Fruit fly (Drosophila melanogaster): ENCODE measurements around the gene Skp2.

Skp2 gene

DNA sequence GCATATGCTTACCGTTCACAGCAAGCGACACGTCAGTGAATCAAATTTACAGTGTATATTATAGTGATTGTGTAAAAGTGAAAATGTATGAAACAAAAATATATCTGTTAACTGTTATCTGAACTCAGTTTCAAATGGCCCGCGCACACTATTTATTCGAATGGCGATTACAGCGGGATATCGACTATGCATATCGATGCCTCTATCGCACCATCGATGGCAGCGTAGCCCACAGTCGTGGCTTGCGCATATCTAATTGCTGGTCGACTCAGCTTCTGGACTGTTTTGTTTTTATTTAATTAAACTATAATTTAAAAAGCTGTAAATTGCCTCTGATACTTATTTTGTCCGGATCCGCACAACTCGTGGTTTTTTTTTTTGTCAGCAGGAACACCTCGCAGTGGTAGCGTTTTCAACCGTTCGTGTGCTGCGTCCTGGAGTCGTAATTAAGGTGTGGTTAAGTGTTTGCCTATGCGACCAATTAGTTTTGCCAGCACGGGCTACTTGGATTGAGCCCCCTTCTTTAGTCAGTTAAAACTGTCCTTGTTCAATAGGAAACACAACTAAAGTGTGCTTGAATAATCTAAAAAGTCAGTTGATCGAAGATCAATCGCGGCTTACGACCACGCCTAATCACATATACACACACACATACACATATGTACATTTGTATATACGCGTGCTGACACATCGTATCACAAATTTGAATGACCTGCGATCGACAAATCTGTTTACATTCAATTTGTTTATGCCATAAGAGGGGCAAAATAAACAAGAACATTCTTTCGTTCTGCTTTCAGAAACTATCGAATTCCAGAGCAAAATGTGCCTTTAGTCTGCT lies 43.8 kb upstream of the Skp2 start, which contains the start of gene Cont (continued):
- no peak for TF ChIP-seq CG8478 (optimal IDR thresholded peaks at IDR 0.05)
- TF ChIP-seq GATAe (GFP tag; conservative IDR thresholded peaks at IDR 0.05): no peak
- no peak for TF ChIP-seq sim (GFP tag; IDR thresholded peaks at IDR 0.05)
- no peak for TF ChIP-seq NC2α (GFP tag; optimal IDR thresholded peaks at IDR 0.05)
- no peak for TF ChIP-seq Hey (tag; optimal IDR thresholded peaks at IDR 0.05)
- TF ChIP-seq Dfd (GFP tag; optimal IDR thresholded peaks at IDR 0.05): no peak
- peak; percentile 14; the same call in 1 of the 4 replicates for TF ChIP-seq Gug (GFP tag; IDR thresholded peaks at IDR 0.05)
- TF ChIP-seq sens (GFP tag): peak; percentile 89
- no peak for TF ChIP-seq CG6175 (GFP tag; IDR thresholded peaks at IDR 0.05)
- TF ChIP-seq CG34422 (GFP tag; IDR thresholded peaks at IDR 0.05): 0 out of 3 replicates have a peak, but pooled peaks have one; percentile 12
- TF ChIP-seq ato (GFP tag; IDR thresholded peaks at IDR 0.05; ENCODE audit: partially characterized antibody): peak; percentile 97
- no peak for TF ChIP-seq D19A (tag; optimal IDR thresholded peaks at IDR 0.05)
- TF ChIP-seq Hmx (GFP tag; optimal IDR thresholded peaks at IDR 0.05): no peak
- no peak for TF ChIP-seq CG18011 (GFP tag; optimal IDR thresholded peaks at IDR 0.05)
- TF ChIP-seq jing (GFP tag; optimal IDR thresholded peaks at IDR 0.05): no peak
- TF ChIP-seq CG8765 (GFP tag; IDR thresholded peaks at IDR 0.05): no peak
- TF ChIP-seq Vsx1 (GFP tag; optimal IDR thresholded peaks at IDR 0.05): no peak
- TF ChIP-seq CG5245 (GFP tag; optimal IDR thresholded peaks at IDR 0.05): no peak
- TF ChIP-seq NC2β (GFP tag; optimal IDR thresholded peaks at IDR 0.05): peak; percentile 21
- TF ChIP-seq scrt (GFP tag; optimal IDR thresholded peaks at IDR 0.05): no peak
- TF ChIP-seq CG2120 (GFP tag; optimal IDR thresholded peaks at IDR 0.05): peak; percentile 25
- peak; percentile 29 for TF ChIP-seq gsb-n (tag; optimal IDR thresholded peaks at IDR 0.05)
- no peak for TF ChIP-seq Atf3 (GFP tag; optimal IDR thresholded peaks at IDR 0.05)
- no peak for TF ChIP-seq crp (GFP tag; optimal IDR thresholded peaks at IDR 0.05)
- no peak for TF ChIP-seq so (GFP tag; IDR thresholded peaks at IDR 0.05)
- no peak for TF ChIP-seq bowl (GFP tag; IDR thresholded peaks at IDR 0.05)
- TF ChIP-seq CG33213 (GFP tag; optimal IDR thresholded peaks at IDR 0.05): no peak
- TF ChIP-seq btn (GFP tag; optimal IDR thresholded peaks at IDR 0.05): no peak
- peak; percentile 97 for TF ChIP-seq Dp (GFP tag; optimal IDR thresholded peaks at IDR 0.05)
- no peak for TF ChIP-seq ken (GFP tag; IDR thresholded peaks at IDR 0.05)
- no peak for TF ChIP-seq CG11504 (tag; optimal IDR thresholded peaks at IDR 0.05)
- TF ChIP-seq CG18619 (GFP tag; optimal IDR thresholded peaks at IDR 0.05): no peak
- no peak for TF ChIP-seq hth (optimal IDR thresholded peaks at IDR 0.05)
- no peak for TF ChIP-seq trh (GFP tag; optimal IDR thresholded peaks at IDR 0.05)
- no peak for TF ChIP-seq CG14667 (GFP tag; IDR thresholded peaks at IDR 0.05)
- TF ChIP-seq CG12744 (GFP tag; optimal IDR thresholded peaks at IDR 0.05): no peak
- TF ChIP-seq gem (tag; optimal IDR thresholded peaks at IDR 0.05): no peak
- no peak for TF ChIP-seq fu2 (GFP tag; optimal IDR thresholded peaks at IDR 0.05)
- TF ChIP-seq CG4360 (GFP tag; IDR thresholded peaks at IDR 0.05): no peak
- TF ChIP-seq onecut (GFP tag; IDR thresholded peaks at IDR 0.05): no peak
- peak; percentile 93 for TF ChIP-seq CG14860 (GFP tag; IDR thresholded peaks at IDR 0.05; ENCODE audit: partially characterized antibody)
- TF ChIP-seq Dad (GFP tag; optimal IDR thresholded peaks at IDR 0.05): no peak
- TF ChIP-seq CoRest (tag; optimal IDR thresholded peaks at IDR 0.05): peak; percentile 2
- TF ChIP-seq CG10321 (GFP tag; IDR thresholded peaks at IDR 0.05): no peak
- TF ChIP-seq pfk (GFP tag; optimal IDR thresholded peaks at IDR 0.05): no peak
- no peak for TF ChIP-seq D (optimal IDR thresholded peaks at IDR 0.05)
- TF ChIP-seq D (GFP tag; optimal IDR thresholded peaks at IDR 0.05): no peak
- no peak for TF ChIP-seq CG10959 (GFP tag; IDR thresholded peaks at IDR 0.05)
- no peak for TF ChIP-seq kah (GFP tag; optimal IDR thresholded peaks at IDR 0.05)
- TF ChIP-seq Ravus (GFP tag; IDR thresholded peaks at IDR 0.05): no peak
- TF ChIP-seq CG7928 (GFP tag; optimal IDR thresholded peaks at IDR 0.05): no peak
